Worm (Caenorhabditis elegans): ENCODE measurements around the gene W01C9.2.

Gene W01C9.2

DNA sequence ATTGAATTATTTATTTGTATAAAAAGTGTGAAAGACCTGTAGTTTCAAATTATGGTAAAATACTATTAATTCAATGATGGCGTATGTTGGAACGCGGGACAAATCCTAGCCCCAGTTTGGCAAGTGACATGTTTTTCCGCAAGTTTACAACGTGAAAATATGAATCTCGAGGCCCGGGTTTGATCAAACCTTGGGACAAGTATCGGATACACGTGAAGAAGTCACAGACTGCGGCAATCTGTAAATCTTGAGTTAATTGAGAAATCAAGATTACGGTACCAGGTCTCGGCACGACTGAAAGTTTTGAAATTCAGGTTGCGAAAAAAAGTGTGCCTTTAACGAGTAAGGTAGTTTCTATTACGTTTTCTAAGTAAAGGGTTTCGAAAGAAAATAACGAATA is 46.9 kb downstream of the W01C9.2 start:
- TF ChIP-seq hlh-30 (tag; optimal IDR thresholded peaks at IDR 0.05; ENCODE audit: insufficient read depth), result peak; percentile 7
- no peak for TF ChIP-seq dmd-6 (GFP tag; IDR thresholded peaks at IDR 0.05)
- 0 out of 2 replicates have a peak, but pooled peaks have one; percentile 28 for TF ChIP-seq lin-38 (GFP tag; IDR thresholded peaks at IDR 0.05)
- no peak for TF ChIP-seq ceh-28 (tag; optimal IDR thresholded peaks at IDR 0.05)
- TF ChIP-seq php-3 (GFP tag; IDR thresholded peaks at IDR 0.05), result no peak
- TF ChIP-seq fos-1 (tag; optimal IDR thresholded peaks at IDR 0.05), result no peak
- TF ChIP-seq dve-1 (tag; optimal IDR thresholded peaks at IDR 0.05; ENCODE audit: insufficient read depth), result no peak
- TF ChIP-seq set-16 (GFP tag; IDR thresholded peaks at IDR 0.05), result no peak
- TF ChIP-seq ama-1 (optimal IDR thresholded peaks at IDR 0.05), result peak; percentile 58

DNA sequence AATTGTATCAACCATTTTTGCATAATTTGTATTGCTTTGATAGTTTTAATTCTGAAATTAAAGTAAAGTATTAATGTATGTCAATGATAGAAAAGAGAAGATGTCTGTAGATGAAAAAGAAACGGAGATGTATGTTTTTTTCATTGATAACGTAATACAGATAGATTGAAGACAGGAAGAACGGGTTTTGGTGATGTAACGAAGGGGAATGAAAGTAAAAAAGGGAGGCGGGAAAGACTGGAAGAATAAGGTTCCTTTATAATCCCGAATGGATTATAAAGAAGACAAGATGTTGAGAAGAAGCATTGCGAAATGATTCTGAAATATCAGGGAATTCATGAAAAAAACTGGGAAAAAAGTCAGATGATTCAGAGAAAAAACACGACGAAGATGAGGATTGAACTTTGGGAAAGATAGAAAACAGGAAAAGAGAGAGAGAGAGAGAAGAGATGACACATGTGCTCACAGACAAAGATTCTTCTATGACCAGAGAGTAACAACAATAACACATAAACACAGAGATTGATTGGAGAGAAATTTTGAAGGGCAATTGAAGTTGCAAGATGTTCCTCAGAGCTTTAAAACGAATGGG is 49.0 kb downstream of the W01C9.2 start, which contains the start of gene F54C9.11:
Gene F54C9.11 (minus strand): TSS at position 51 of the 592 bp plus-strand sequence.
- TF ChIP-seq cey-2 (tag; optimal IDR thresholded peaks at IDR 0.05; ENCODE audit: borderline replicate concordance, insufficient read depth) (no peak), mep-1 (tag; optimal IDR thresholded peaks at IDR 0.05) (peak; percentile 53), dmd-9 (GFP tag; IDR thresholded peaks at IDR 0.05) (no peak), F44E2.7 (GFP tag; IDR thresholded peaks at IDR 0.05) (no peak), spr-1 (tag; optimal IDR thresholded peaks at IDR 0.05) (no peak), T26A8.4 (GFP tag; IDR thresholded peaks at IDR 0.05) (peak; percentile 83; the same call in 1 of the 2 replicates), lin-29 (GFP tag; IDR thresholded peaks at IDR 0.05) (no peak), F26F4.8 (GFP tag; conservative IDR thresholded peaks at IDR 0.05) (no peak), nhr-6 (tag; optimal IDR thresholded peaks at IDR 0.05) (no peak), ceh-62 (tag; optimal IDR thresholded peaks at IDR 0.05) (no peak), zfp-2 (tag; optimal IDR thresholded peaks at IDR 0.05) (no peak), attf-4 (tag; optimal IDR thresholded peaks at IDR 0.05) (no peak), lim-7 (GFP tag; IDR thresholded peaks at IDR 0.05) (no peak), ceh-20 (GFP tag; IDR thresholded peaks at IDR 0.05) (no peak), spr-3 (GFP tag; optimal IDR thresholded peaks at IDR 0.05) (no peak), nhr-77 (tag; optimal IDR thresholded peaks at IDR 0.05) (no peak), nhr-111 (GFP tag; optimal IDR thresholded peaks at IDR 0.05) (no peak), nhr-25 (tag; optimal IDR thresholded peaks at IDR 0.05; ENCODE audit: borderline replicate concordance, insufficient read depth) (no peak), mxl-3 (GFP tag; optimal IDR thresholded peaks at IDR 0.05) (peak; percentile 4), nhr-41 (GFP tag; IDR thresholded peaks at IDR 0.05) (no peak), daf-19 (GFP tag; conservative IDR thresholded peaks at IDR 0.05) (no peak), ceh-28 (tag; optimal IDR thresholded peaks at IDR 0.05) (no peak), lin-13 (GFP tag; optimal IDR thresholded peaks at IDR 0.05) (no peak), vab-7 (GFP tag; IDR thresholded peaks at IDR 0.05) (no peak), ZK337.2 (GFP tag; IDR thresholded peaks at IDR 0.05) (no peak), tag-97 (GFP tag; IDR thresholded peaks at IDR 0.05) (no peak), zag-1 (tag; optimal IDR thresholded peaks at IDR 0.05) (no peak), mdl-1 (tag; optimal IDR thresholded peaks at IDR 0.05) (peak in 1 of 2 experiments; percentile 55), nhr-28 (tag; optimal IDR thresholded peaks at IDR 0.05) (peak; percentile 16), unc-39 (tag; optimal IDR thresholded peaks at IDR 0.05) (no peak), lsy-2 (tag; optimal IDR thresholded peaks at IDR 0.05) (peak in 1 of 2 experiments; percentile 45), Y75B8A.6 (GFP tag; IDR thresholded peaks at IDR 0.05) (no peak), F10B5.3 (tag; optimal IDR thresholded peaks at IDR 0.05) (no peak), daf-12 (tag; optimal IDR thresholded peaks at IDR 0.05) (no peak), mes-2 (tag; optimal IDR thresholded peaks at IDR 0.05; ENCODE audit: poor library complexity, severe bottlenecking) (no peak), T20F7.1 (GFP tag; optimal IDR thresholded peaks at IDR 0.05) (no peak), lin-39 (tag; optimal IDR thresholded peaks at IDR 0.05) (no peak), fos-1 (tag; optimal IDR thresholded peaks at IDR 0.05) (no peak), lir-3 (tag; optimal IDR thresholded peaks at IDR 0.05) (no peak), egl-27 (tag; optimal IDR thresholded peaks at IDR 0.05) (no peak), fkh-10 (GFP tag; optimal IDR thresholded peaks at IDR 0.05) (no peak), F49E8.2 (tag; optimal IDR thresholded peaks at IDR 0.05; ENCODE audit: borderline replicate concordance) (no peak)
